Worm (Caenorhabditis elegans): Measurements from ENCODE around the gene acl-7.

DNA sequence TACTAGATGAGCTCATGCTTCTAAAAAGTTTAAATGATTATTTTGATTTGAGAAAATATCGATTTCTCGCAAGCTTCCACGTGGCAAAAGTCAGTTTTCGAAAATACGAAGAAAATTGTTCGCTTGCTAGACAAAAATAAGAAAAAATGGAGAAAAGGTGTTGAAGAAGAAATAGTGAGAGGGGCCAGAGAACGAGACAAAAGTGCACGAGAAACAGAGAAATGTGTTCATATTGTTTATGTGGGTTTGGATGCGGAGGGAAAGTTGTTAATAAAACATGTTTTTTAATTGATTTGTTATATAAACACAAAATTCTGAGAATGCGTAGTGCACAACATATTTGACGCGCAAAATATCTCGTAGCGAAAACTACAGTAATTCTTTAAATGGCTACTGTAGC, 30.9 kb downstream of the acl-7 start, which contains the start of gene Y46G5A.15:
- TF ChIP-seq pha-4 (tag; optimal IDR thresholded peaks at IDR 0.05) (peak; percentile 31), fos-1 (tag; optimal IDR thresholded peaks at IDR 0.05) (no peak), lsy-12 (tag; optimal IDR thresholded peaks at IDR 0.05) (no peak), nhr-76 (tag; optimal IDR thresholded peaks at IDR 0.05) (no peak), nhr-23 (tag; optimal IDR thresholded peaks at IDR 0.05) (no peak), snpc-4 (tag; optimal IDR thresholded peaks at IDR 0.05) (no peak), R02D3.7 (tag; optimal IDR thresholded peaks at IDR 0.05) (no peak), ceh-9 (tag; optimal IDR thresholded peaks at IDR 0.05) (no peak), unc-62 (GFP tag; optimal IDR thresholded peaks at IDR 0.05) (no peak), nhr-237 (tag; optimal IDR thresholded peaks at IDR 0.05) (no peak), egl-27 (tag; optimal IDR thresholded peaks at IDR 0.05) (no peak), elt-3 (tag; optimal IDR thresholded peaks at IDR 0.05) (no peak), nhr-11 (tag; optimal IDR thresholded peaks at IDR 0.05) (no peak), unc-39 (tag; optimal IDR thresholded peaks at IDR 0.05) (no peak)

Data from whole organism, L3 larva.